Worm (Caenorhabditis elegans) whole organism, L1 larva: ENCODE results near the gene M04B2.2.
A peak's percentile ranks its signal among the peaks of the same experiment; 100 is the strongest.

Experiments used
- C34B4.2 ChIP-seq: sonication (generic microtip); optimal IDR thresholded peaks from 2 replicates; lab custom pipeline; 2017; ENCODE audit warnings: mild to moderate bottlenecking, missing genetic modification characterization, missing compliant biosample characterization
- F16B12.6 ChIP-seq: fragments of 150-350 bp; optimal IDR thresholded peaks from 2 replicates; lab custom pipeline; 2014; ENCODE audit warnings: missing biosample characterization, missing genetic modification characterization
- Y116A8C.19 ChIP-seq: sonication (generic microtip); optimal IDR thresholded peaks from 2 replicates; lab custom pipeline; 2016; ENCODE audit warnings: missing compliant biosample characterization, missing genetic modification characterization, borderline replicate concordance
- aha-1 ChIP-seq: fragments of 150-350 bp; optimal IDR thresholded peaks from 2 replicates; lab custom pipeline; 2014; ENCODE audit warnings: missing biosample characterization, missing genetic modification characterization
- aly-2 ChIP-seq: fragments of 150-350 bp; optimal IDR thresholded peaks from 2 replicates; lab custom pipeline; 2014; ENCODE audit warnings: missing biosample characterization, missing genetic modification characterization
- ama-1 ChIP-seq: fragments of 150-350 bp; optimal IDR thresholded peaks from 2 replicates; lab custom pipeline; 2014
- blmp-1 ChIP-seq: fragments of 150-350 bp; optimal IDR thresholded peaks from 2 replicates; lab custom pipeline; 2014; ENCODE audit warnings: missing biosample characterization, missing genetic modification characterization
- ceh-8 ChIP-seq: fragments of 200-800 bp; sonication (Bioruptor generic); optimal IDR thresholded peaks from 2 replicates; lab custom pipeline; 2018; ENCODE audit warnings: mild to moderate bottlenecking, missing genetic modification characterization, moderate library complexity, missing compliant biosample characterization
- ceh-82 ChIP-seq, 3 experiments: fragments of 150-350 bp in 1 of 3; sonication (generic microtip) in 2 of 3; optimal IDR thresholded peaks; 2 replicates each; lab custom pipeline; 2014 to 2017; ENCODE audit warnings: missing biosample characterization in 3 of 3, missing genetic modification characterization in 3 of 3
- ces-1 ChIP-seq: fragments of 150-350 bp; optimal IDR thresholded peaks from 2 replicates; lab custom pipeline; 2014; ENCODE audit warnings: missing biosample characterization, missing genetic modification reagents, missing genetic modification characterization
- dsc-1 ChIP-seq: sonication (generic microtip); optimal IDR thresholded peaks from 2 replicates; lab custom pipeline; 2016; ENCODE audit warnings: mild to moderate bottlenecking, missing genetic modification characterization, missing compliant biosample characterization
- efl-1 ChIP-seq, 4 experiments: fragments of 150-350 bp; optimal IDR thresholded peaks in 3 of 4; peaks in 1 of 4; 1 replicate in 1 of 4; 2 replicates in 3 of 4; lab custom pipeline; 2014; ENCODE audit warnings: missing biosample characterization in 2 of 4, missing genetic modification characterization in 2 of 4, missing genetic modification reagents in 2 of 4
- efl-3 ChIP-seq: fragments of 200-800 bp; sonication (Bioruptor generic); optimal IDR thresholded peaks from 2 replicates; lab custom pipeline; 2018; ENCODE audit warnings: mild to moderate bottlenecking, missing genetic modification characterization, missing compliant biosample characterization
- egl-27 ChIP-seq, 2 experiments: fragments of 150-350 bp in 1 of 2; sonication (generic microtip); optimal IDR thresholded peaks; 3 replicates each; lab custom pipeline; 2017 to 2018; ENCODE audit warnings: missing biosample characterization in 2 of 2, missing genetic modification characterization in 2 of 2, missing genetic modification reagents in 2 of 2
- fkh-4 ChIP-seq: sonication (generic microtip); optimal IDR thresholded peaks from 2 replicates; lab custom pipeline; 2016; ENCODE audit warnings: missing compliant biosample characterization, missing genetic modification characterization, borderline replicate concordance
- fkh-8 ChIP-seq: sonication (generic microtip); optimal IDR thresholded peaks from 2 replicates; lab custom pipeline; 2016; ENCODE audit warnings: mild to moderate bottlenecking, missing genetic modification characterization, missing compliant biosample characterization
- hlh-17 ChIP-seq: fragments of 200-800 bp; sonication (Bioruptor generic); optimal IDR thresholded peaks from 2 replicates; lab custom pipeline; 2018; ENCODE audit warnings: missing genetic modification characterization, mild to moderate bottlenecking, missing compliant biosample characterization, moderate library complexity, borderline replicate concordance
- hlh-4 ChIP-seq: sonication (generic microtip); optimal IDR thresholded peaks from 2 replicates; lab custom pipeline; 2016; ENCODE audit warnings: mild to moderate bottlenecking, missing genetic modification characterization, missing compliant biosample characterization
- hpl-2 ChIP-seq: fragments of 150-350 bp; optimal IDR thresholded peaks from 2 replicates; lab custom pipeline; 2014; ENCODE audit warnings: missing biosample characterization, missing genetic modification reagents, missing genetic modification characterization
- irx-1 ChIP-seq: sonication (generic microtip); optimal IDR thresholded peaks from 2 replicates; lab custom pipeline; 2016; ENCODE audit warnings: missing genetic modification characterization, missing compliant biosample characterization
- lin-13 ChIP-seq: fragments of 150-350 bp; optimal IDR thresholded peaks from 2 replicates; lab custom pipeline; 2014; ENCODE audit warnings: missing biosample characterization, missing genetic modification reagents, missing genetic modification characterization
- lin-15B ChIP-seq: fragments of 150-350 bp; sonication (generic microtip); optimal IDR thresholded peaks from 3 replicates; lab custom pipeline; 2014; ENCODE audit warnings: missing biosample characterization, missing genetic modification characterization
- lin-35 ChIP-seq, 2 experiments: fragments of 150-350 bp; optimal IDR thresholded peaks; 2 replicates each; lab custom pipeline; 2014; ENCODE audit warnings: missing biosample characterization in 2 of 2, missing genetic modification characterization in 2 of 2, missing genetic modification reagents in 2 of 2
- lin-39 ChIP-seq: fragments of 150-350 bp; optimal IDR thresholded peaks from 2 replicates; lab custom pipeline; 2014; ENCODE audit warnings: missing biosample characterization, missing genetic modification reagents, missing genetic modification characterization
- lir-3 ChIP-seq: sonication (generic microtip); optimal IDR thresholded peaks from 2 replicates; lab custom pipeline; 2016; ENCODE audit warnings: mild to moderate bottlenecking, missing genetic modification characterization, moderate library complexity, missing compliant biosample characterization; ENCODE audit not compliant: poor library complexity
- lsy-2 ChIP-seq, 2 experiments: fragments of 150-350 bp; optimal IDR thresholded peaks; 2 replicates each; lab custom pipeline; 2014; ENCODE audit warnings: missing biosample characterization in 2 of 2, missing genetic modification characterization in 2 of 2
- mef-2 ChIP-seq: fragments of 150-350 bp; optimal IDR thresholded peaks from 2 replicates; lab custom pipeline; 2014; ENCODE audit warnings: missing biosample characterization, missing genetic modification characterization
- mep-1 ChIP-seq: fragments of 150-350 bp; optimal IDR thresholded peaks from 2 replicates; lab custom pipeline; 2014; ENCODE audit warnings: missing biosample characterization, missing genetic modification characterization
- nhr-19 ChIP-seq: fragments of 200-800 bp; sonication (Bioruptor generic); conservative IDR thresholded peaks from 2 replicates; pipeline ENCODE4 v1.3.6; 2022; ENCODE audit warnings: missing genetic modification characterization, missing compliant biosample characterization
- nhr-20 ChIP-seq: sonication (generic microtip); optimal IDR thresholded peaks from 2 replicates; lab custom pipeline; 2016; ENCODE audit warnings: mild to moderate bottlenecking, missing genetic modification characterization, missing compliant biosample characterization
- nhr-28 ChIP-seq: fragments of 150-350 bp; optimal IDR thresholded peaks from 2 replicates; lab custom pipeline; 2014; ENCODE audit warnings: missing biosample characterization, missing genetic modification characterization
- nhr-71 ChIP-seq: sonication (generic microtip); optimal IDR thresholded peaks from 2 replicates; lab custom pipeline; 2016; ENCODE audit warnings: mild to moderate bottlenecking, missing genetic modification characterization, moderate library complexity, missing compliant biosample characterization
- nhr-76 ChIP-seq: sonication (generic microtip); optimal IDR thresholded peaks from 2 replicates; lab custom pipeline; 2017; ENCODE audit warnings: missing biosample characterization, missing genetic modification characterization
- nhr-85 ChIP-seq: sonication (generic microtip); peaks from one replicate; lab custom pipeline; 2016; ENCODE audit warnings: missing genetic modification characterization, inconsistent platforms, missing compliant biosample characterization
- nhr-90 ChIP-seq: sonication (generic microtip); optimal IDR thresholded peaks from 2 replicates; lab custom pipeline; 2016; ENCODE audit warnings: mild to moderate bottlenecking, missing genetic modification characterization, missing compliant biosample characterization; ENCODE audit not compliant: poor library complexity
- pag-3 ChIP-seq: sonication (generic microtip); optimal IDR thresholded peaks from 2 replicates; lab custom pipeline; 2017; ENCODE audit warnings: missing genetic modification characterization, mild to moderate bottlenecking, missing compliant biosample characterization, antibody characterized with exemption, borderline replicate concordance; ENCODE audit not compliant: insufficient read depth
- pax-3 ChIP-seq: fragments of 200-800 bp; sonication (Bioruptor generic); optimal IDR thresholded peaks from 2 replicates; lab custom pipeline; 2018; ENCODE audit warnings: mild to moderate bottlenecking, missing genetic modification characterization, moderate library complexity, missing compliant biosample characterization
- pqm-1 ChIP-seq: sonication (generic microtip); optimal IDR thresholded peaks from 3 replicates; lab custom pipeline; 2017; ENCODE audit warnings: missing biosample characterization, missing genetic modification characterization
- skn-1 ChIP-seq: fragments of 150-350 bp; optimal IDR thresholded peaks from 2 replicates; lab custom pipeline; 2014; ENCODE audit warnings: missing biosample characterization, missing genetic modification characterization
- snpc-4 ChIP-seq: fragments of 150-350 bp; optimal IDR thresholded peaks from 2 replicates; lab custom pipeline; 2014; ENCODE audit warnings: missing biosample characterization, missing genetic modification characterization
- sox-4 ChIP-seq: sonication (generic microtip); optimal IDR thresholded peaks from 2 replicates; lab custom pipeline; 2016; ENCODE audit warnings: missing genetic modification characterization, missing compliant biosample characterization
- tbx-2 ChIP-seq: sonication (generic microtip); optimal IDR thresholded peaks from 2 replicates; lab custom pipeline; 2016; ENCODE audit warnings: missing genetic modification characterization, missing compliant biosample characterization
- unc-62 ChIP-seq: fragments of 150-350 bp; optimal IDR thresholded peaks from 2 replicates; lab custom pipeline; 2014; ENCODE audit warnings: missing biosample characterization, missing genetic modification reagents, missing genetic modification characterization
- unc-86 ChIP-seq: sonication (generic microtip); optimal IDR thresholded peaks from 2 replicates; lab custom pipeline; 2016; ENCODE audit warnings: missing genetic modification characterization, missing compliant biosample characterization
- xbp-1 ChIP-seq: sonication (generic microtip); optimal IDR thresholded peaks from 2 replicates; lab custom pipeline; 2016; ENCODE audit warnings: missing genetic modification characterization, missing compliant biosample characterization
- zag-1 ChIP-seq: fragments of 150-350 bp; optimal IDR thresholded peaks from 2 replicates; lab custom pipeline; 2014; ENCODE audit warnings: missing biosample characterization, missing genetic modification characterization
- ztf-4 ChIP-seq: fragments of 150-350 bp; optimal IDR thresholded peaks from 2 replicates; lab custom pipeline; 2014; ENCODE audit warnings: missing biosample characterization, missing genetic modification characterization

Gene M04B2.2

DNA sequence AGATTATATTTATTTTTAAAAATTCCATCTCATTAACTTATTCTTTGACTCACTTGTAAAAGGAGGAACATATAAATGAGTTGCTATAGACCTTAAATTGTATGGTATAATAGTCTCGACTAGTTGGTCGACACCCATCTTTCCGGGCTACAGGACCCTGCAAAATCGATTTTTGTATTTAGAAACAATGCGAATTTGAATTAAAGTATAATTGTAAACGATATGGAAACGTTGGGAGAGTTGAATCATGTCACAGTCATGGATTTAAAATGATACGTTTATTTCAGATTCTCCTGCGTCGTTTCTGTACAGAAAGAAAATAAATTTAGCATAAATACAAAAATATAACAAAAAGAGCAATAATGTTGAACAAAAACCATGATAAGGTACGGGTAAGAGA lies 48.8 kb upstream of the M04B2.2 start, which contains the start of gene catp-8 (continued):
- TF ChIP-seq lin-13 (GFP tag; lab: Kevin White, UChicago) (no peak), lir-3 (tag; lab: Kevin White, UChicago) (no peak), fkh-4 (tag; lab: Kevin White, UChicago) (no peak), F16B12.6 (tag; lab: Kevin White, UChicago) (no peak), irx-1 (tag; lab: Kevin White, UChicago) (no peak), skn-1 (tag; lab: Kevin White, UChicago) (no peak), mep-1 (tag; lab: Kevin White, UChicago) (peak; percentile 42), lsy-2 (tag; optimal IDR thresholded peaks at IDR 0.05; lab: Kevin White, UChicago) (peak in 1 of 2 experiments; percentile 15), xbp-1 (tag; lab: Kevin White, UChicago) (no peak), nhr-28 (tag; lab: Kevin White, UChicago) (no peak), mef-2 (tag; lab: Kevin White, UChicago) (no peak), nhr-90 (no peak)
- TF ChIP-seq, all 84 proteins: peak for 11

DNA sequence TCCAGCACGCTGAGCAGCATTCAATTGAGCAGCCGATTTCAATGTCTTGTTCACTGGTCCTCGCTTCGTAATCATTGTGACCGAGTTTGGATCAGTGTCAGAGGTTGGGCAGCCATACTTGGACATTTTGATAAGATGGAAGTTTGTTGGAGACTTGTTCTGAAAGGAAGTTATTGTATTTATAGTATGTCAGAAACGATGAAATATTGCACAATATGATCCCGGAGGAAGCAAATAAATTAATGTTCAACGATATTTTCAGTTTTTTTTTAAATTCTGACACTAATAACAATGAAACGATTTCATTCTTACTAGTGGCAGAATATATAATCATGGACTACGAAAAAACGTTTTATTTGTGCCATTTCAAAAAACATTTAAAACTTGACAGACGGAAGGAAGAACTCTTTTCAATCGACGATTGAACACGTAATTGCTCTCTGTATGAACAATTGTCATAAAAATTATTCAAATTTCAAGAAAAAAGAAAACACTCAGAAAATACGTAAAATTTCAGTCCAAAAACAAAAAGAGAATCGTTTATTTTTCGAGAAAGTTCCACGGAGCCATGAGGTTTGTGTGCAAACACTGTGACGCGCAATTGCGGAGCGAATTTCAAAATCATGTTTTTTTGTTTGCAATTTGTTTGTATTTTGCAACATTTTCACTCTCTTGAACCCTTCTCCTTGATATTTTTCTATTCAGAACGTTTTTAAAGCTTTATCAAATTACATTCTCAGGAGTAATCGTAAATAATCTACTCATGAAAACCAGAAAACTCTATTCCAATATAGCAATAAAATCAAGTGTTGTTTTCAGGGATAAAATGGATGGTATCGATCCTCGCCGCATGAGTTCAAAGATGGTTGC lies 47.6 kb upstream of the M04B2.2 start, which contains the start of the genes mbf-1 and nse-4:
Gene mbf-1, minus strand, starts transcription at position 343 of the 870 bp plus-strand sequence.
Gene nse-4, plus strand, starts transcription at position 820 of the 870 bp plus-strand sequence.
- TF ChIP-seq nhr-28 (tag; lab: Kevin White, UChicago) (no peak), unc-62 (GFP tag; lab: Kevin White, UChicago) (no peak), nhr-19 (peak; percentile 55), ztf-4 (no peak), unc-86 (tag; lab: Kevin White, UChicago) (peak; percentile 39), sox-4 (tag; lab: Kevin White, UChicago) (no peak), nhr-90 (peak; percentile 59), fkh-8 (peak; percentile 31), efl-3 (GFP tag; lab: Kevin White, UChicago) (no peak), hlh-17 (GFP tag; lab: Kevin White, UChicago) (no peak), lin-35 (GFP tag; optimal IDR thresholded peaks at IDR 0.05; lab: Kevin White, UChicago) (peak; percentile 81 to 89), egl-27 (tag; optimal IDR thresholded peaks at IDR 0.05; lab: Kevin White, UChicago) (no peak), ceh-8 (GFP tag; lab: Kevin White, UChicago) (no peak), dsc-1 (tag; lab: Kevin White, UChicago) (peak; percentile 47), pax-3 (tag; lab: Kevin White, UChicago) (no peak), mep-1 (tag; lab: Kevin White, UChicago) (peak; percentile 91), ceh-82 (tag; optimal IDR thresholded peaks at IDR 0.05; lab: Kevin White, UChicago) (peak; percentile 54 to 60 (median 59)), snpc-4 (tag; lab: Kevin White, UChicago) (no peak), ces-1 (GFP tag; lab: Kevin White, UChicago) (no peak), lsy-2 (tag; optimal IDR thresholded peaks at IDR 0.05; lab: Kevin White, UChicago) (peak; percentile 72 to 79), C34B4.2 (tag; lab: Kevin White, UChicago) (no peak), ama-1 (lab: Kevin White, UChicago) (peak; percentile 36), nhr-76 (tag; lab: Kevin White, UChicago) (no peak), Y116A8C.19 (tag; lab: Kevin White, UChicago) (no peak), F16B12.6 (tag; lab: Kevin White, UChicago) (peak; percentile 96), skn-1 (tag; lab: Kevin White, UChicago) (peak; percentile 70), lir-3 (tag; lab: Kevin White, UChicago) (no peak), zag-1 (no peak), irx-1 (tag; lab: Kevin White, UChicago) (peak; percentile 60), efl-1 (optimal IDR thresholded peaks at IDR 0.05; lab: Kevin White, UChicago) (peak; percentile 39 to 78), efl-1 (GFP tag; optimal IDR thresholded peaks at IDR 0.05 in 1 of 2; lab: Kevin White, UChicago) (peak; percentile 85 to 97), lin-15B (tag; lab: Kevin White, UChicago) (peak; percentile 46), tbx-2 (tag; lab: Kevin White, UChicago) (peak; percentile 64), blmp-1 (tag; lab: Kevin White, UChicago) (peak; percentile 55), hlh-4 (tag; lab: Kevin White, UChicago) (no peak), pag-3 (tag; lab: Kevin White, UChicago) (no peak), nhr-20 (peak; percentile 75), hpl-2 (no peak), lin-39 (tag; lab: Kevin White, UChicago) (no peak), aha-1 (tag; lab: Kevin White, UChicago) (no peak), aly-2 (no peak), pqm-1 (tag; lab: Kevin White, UChicago) (no peak), nhr-85 (tag; lab: Kevin White, UChicago) (peak; percentile 76), nhr-71 (tag; lab: Kevin White, UChicago) (peak; percentile 81)
